Worm (Caenorhabditis elegans) whole organism, L4 larva: ENCODE results near the gene Y51A2D.18.

Experiments
- ces-1 ChIP-seq: fragments of 150-350 bp; sonication (generic microtip); optimal IDR thresholded peaks from 4 replicates; lab custom pipeline; 2014; ENCODE audit warnings: missing biosample characterization, missing genetic modification reagents, missing genetic modification characterization
- lim-7 ChIP-seq: fragments of 200-800 bp; sonication (Bioruptor generic); IDR thresholded peaks from 2 replicates; pipeline ENCODE4 v1.3.6; 2022; ENCODE audit warnings: missing genetic modification characterization, missing compliant biosample characterization

- TF ChIP-seq lim-7 (no peak), ces-1 (GFP tag; lab: Kevin White, UChicago) (no peak)
Measured at ce11 chrV:18461200-18461728, 25.8 kb downstream of the Y51A2D.18 start, which contains the start of gene ZK228.3.
